Fruit fly (Drosophila melanogaster) whole organism, prepupa: ENCODE measurements around the gene CG43965.

ENCODE experiments used
- CG11762 ChIP-seq: fragments of 200-800 bp; sonication (Bioruptor generic); optimal IDR thresholded peaks from 3 replicates; lab custom pipeline; 2016; ENCODE audit warnings: missing biosample characterization, missing genetic modification characterization; ENCODE audit not compliant: insufficient read depth
- CG15336 ChIP-seq: fragments of 200-800 bp; sonication (Bioruptor generic); IDR thresholded peaks from 2 replicates; pipeline ENCODE4 v1.3.6; 2022; ENCODE audit warnings: missing biosample characterization, missing genetic modification characterization
- CG16779 ChIP-seq: fragments of 200-800 bp; sonication (Bioruptor generic); optimal IDR thresholded peaks from 3 replicates; lab custom pipeline; 2017; ENCODE audit warnings: missing biosample characterization, mild to moderate bottlenecking, missing genetic modification characterization
- CG31627 ChIP-seq: fragments of 200-800 bp; sonication (Bioruptor generic); optimal IDR thresholded peaks from 3 replicates; lab custom pipeline; 2016; ENCODE audit warnings: missing biosample characterization, missing genetic modification characterization
- CG4318 ChIP-seq: fragments of 200-800 bp; sonication (Bioruptor generic); optimal IDR thresholded peaks from 3 replicates; lab custom pipeline; 2017; ENCODE audit warnings: missing biosample characterization, mild to moderate bottlenecking, missing genetic modification characterization
- CG8119 ChIP-seq: fragments of 200-800 bp; sonication (Bioruptor generic); IDR thresholded peaks from 3 replicates; pipeline ENCODE4 v1.3.6; 2022; ENCODE audit warnings: missing biosample characterization, missing genetic modification characterization
- Eip78C ChIP-seq: fragments of 200-800 bp; sonication (Bioruptor generic); peaks from one replicate; lab custom pipeline; 2016; ENCODE audit warnings: missing biosample characterization, missing genetic modification characterization
- Ets21C ChIP-seq: fragments of 200-800 bp; sonication (Bioruptor generic); optimal IDR thresholded peaks from 3 replicates; lab custom pipeline; 2016; ENCODE audit warnings: missing biosample characterization, missing genetic modification characterization
- Sox15 ChIP-seq: fragments of 200-800 bp; sonication (Bioruptor generic); optimal IDR thresholded peaks from 3 replicates; lab custom pipeline; 2016; ENCODE audit warnings: missing biosample characterization, missing genetic modification characterization
- acj6 ChIP-seq: fragments of 200-800 bp; sonication (Bioruptor generic); optimal IDR thresholded peaks from 3 replicates; lab custom pipeline; 2016; ENCODE audit warnings: missing biosample characterization, missing genetic modification characterization
- eg ChIP-seq: fragments of 200-800 bp; sonication (Bioruptor generic); IDR thresholded peaks from 3 replicates; pipeline ENCODE4 v1.3.6; 2022; ENCODE audit warnings: missing biosample characterization, missing genetic modification characterization
- net ChIP-seq: fragments of 200-800 bp; sonication (Bioruptor generic); optimal IDR thresholded peaks from 3 replicates; lab custom pipeline; 2016; ENCODE audit warnings: missing biosample characterization, missing genetic modification characterization

The CG43965 gene

dm6 chr3L:8675545-8676084, 50.0 kb downstream of the CG43965 start, which contains the start of gene hry (continued):
- no peak for TF ChIP-seq CG11762 (GFP tag; lab: Kevin White, UChicago)
- TF ChIP-seq CG16779 (tag; lab: Kevin White, UChicago) = peak; percentile 53
- TF ChIP-seq eg (GFP tag; lab: Robert Waterston, UW) = peak; percentile 62; the same call in 2 of the 3 replicates
- peak; percentile 59 for TF ChIP-seq CG15336 (GFP tag; lab: Robert Waterston, UW)
- TF ChIP-seq Eip78C = peak; percentile 83
- TF ChIP-seq CG31627 = no peak
- TF ChIP-seq CG8119 (GFP tag; lab: Robert Waterston, UW) = peak; percentile 39; the same call in 1 of the 3 replicates
- TF ChIP-seq CG4318 (GFP tag; lab: Kevin White, UChicago) = no peak
- peak; percentile 65 for TF ChIP-seq net (GFP tag; lab: Kevin White, UChicago)
- TF ChIP-seq Sox15 = no peak
- peak; percentile 10 for TF ChIP-seq acj6
- TF ChIP-seq Ets21C (GFP tag; lab: Kevin White, UChicago) = no peak
